Fruit fly (Drosophila melanogaster) whole organism, prepupa: ENCODE results near the gene Prm.

Source experiments
- CG11294 ChIP-seq: fragments of 200-800 bp; sonication (Bioruptor generic); IDR thresholded peaks from 2 replicates; pipeline ENCODE4 v1.3.6; 2022; ENCODE audit warnings: missing biosample characterization, missing genetic modification characterization
- CG16779 ChIP-seq: fragments of 200-800 bp; sonication (Bioruptor generic); optimal IDR thresholded peaks from 3 replicates; lab custom pipeline; 2017; ENCODE audit warnings: missing biosample characterization, mild to moderate bottlenecking, missing genetic modification characterization
- Hr4 ChIP-seq: fragments of 200-800 bp; sonication (Bioruptor generic); optimal IDR thresholded peaks from 3 replicates; lab custom pipeline; 2016; ENCODE audit warnings: missing biosample characterization, missing genetic modification characterization
- Lpt ChIP-seq: fragments of 200-800 bp; sonication (Bioruptor generic); optimal IDR thresholded peaks from 3 replicates; lab custom pipeline; 2016; ENCODE audit warnings: missing biosample characterization, missing genetic modification characterization
- Sox102F ChIP-seq: fragments of 200-800 bp; sonication (Bioruptor generic); optimal IDR thresholded peaks from 2 replicates; lab custom pipeline; 2016; ENCODE audit warnings: missing biosample characterization, mild to moderate bottlenecking, missing genetic modification characterization
- dsx ChIP-seq: fragments of 200-800 bp; optimal IDR thresholded peaks from 3 replicates; lab custom pipeline; 2019; ENCODE audit warnings: missing biosample characterization, mild to moderate bottlenecking, missing genetic modification characterization, moderate library complexity; ENCODE audit not compliant: poor library complexity, severe bottlenecking
- fd59A ChIP-seq: fragments of 200-800 bp; sonication (Bioruptor generic); optimal IDR thresholded peaks from 2 replicates; lab custom pipeline; 2017; ENCODE audit warnings: missing biosample characterization, mild to moderate bottlenecking, missing genetic modification characterization, missing genetic modification reagents
- fd85E ChIP-seq: fragments of 200-800 bp; sonication (Bioruptor generic); optimal IDR thresholded peaks from 3 replicates; lab custom pipeline; 2016; ENCODE audit warnings: missing biosample characterization, missing genetic modification characterization
- vri ChIP-seq: fragments of 200-800 bp; sonication (Bioruptor generic); optimal IDR thresholded peaks from 3 replicates; lab custom pipeline; 2016; ENCODE audit warnings: missing biosample characterization, mild to moderate bottlenecking, missing genetic modification characterization

dm6 chr3L:8753592-8753991, 8.5 kb upstream of the Prm start, which contains the start of gene Fhos:
- TF ChIP-seq CG16779 (tag; lab: Kevin White, UChicago), result peak; percentile 13
- TF ChIP-seq vri (GFP tag; lab: Kevin White, UChicago), result no peak
- TF ChIP-seq CG11294, result no peak
- TF ChIP-seq fd59A (GFP tag; lab: Kevin White, UChicago), result no peak
- TF ChIP-seq dsx (GFP tag; lab: Kevin White, UChicago), result no peak
- no peak for TF ChIP-seq Hr4 (GFP tag; lab: Kevin White, UChicago)
- no peak for TF ChIP-seq Lpt
- no peak for TF ChIP-seq Sox102F (GFP tag; lab: Kevin White, UChicago)
- no peak for TF ChIP-seq fd85E
